Worm (Caenorhabditis elegans): Measurements from ENCODE around the gene pam-1.

ce11 chrIV:7556265-7556866 is 5.8 kb upstream of the pam-1 start, which contains the start of the genes F49E8.7, F49E8.8 and nprl-2:
- TF ChIP-seq lin-39 (tag; optimal IDR thresholded peaks at IDR 0.05) (no peak), nhr-76 (tag; optimal IDR thresholded peaks at IDR 0.05) (no peak), jun-1 (tag; optimal IDR thresholded peaks at IDR 0.05) (no peak), mdl-1 (tag; optimal IDR thresholded peaks at IDR 0.05) (no peak), Y48G9A.11 (GFP tag; IDR thresholded peaks at IDR 0.05) (no peak), lim-7 (GFP tag; IDR thresholded peaks at IDR 0.05) (no peak), pha-4 (GFP tag; IDR thresholded peaks at IDR 0.05) (no peak), pha-4 (tag; optimal IDR thresholded peaks at IDR 0.05) (no peak)
